Fruit fly (Drosophila melanogaster) whole organism, embryonic: ENCODE results near the gene CG34244.

Experiments used
- Abd-B ChIP-seq: fragments of 200-800 bp; sonication (Bioruptor generic); optimal IDR thresholded peaks from 2 replicates; lab custom pipeline; 2018; ENCODE audit warnings: missing biosample characterization, mild to moderate bottlenecking, missing genetic modification characterization, moderate library complexity
- Atf6 ChIP-seq: fragments of 200-800 bp; sonication (Bioruptor generic); IDR thresholded peaks from 2 replicates; pipeline ENCODE4 v1.3.6; 2022; ENCODE audit warnings: missing biosample characterization, missing genetic modification characterization
- B-H1 ChIP-seq: fragments of 200-800 bp; sonication (Bioruptor generic); IDR thresholded peaks from 3 replicates; pipeline ENCODE4 v1.3.6; 2022; ENCODE audit warnings: missing biosample characterization, missing genetic modification characterization
- Bgb ChIP-seq: fragments of 200-800 bp; sonication (Bioruptor generic); IDR thresholded peaks from 2 replicates; pipeline ENCODE4 v1.3.6; 2022; ENCODE audit warnings: missing biosample characterization, missing genetic modification characterization; ENCODE audit not compliant: partially characterized antibody
- CG10543 ChIP-seq: fragments of 200-800 bp; sonication (Bioruptor generic); optimal IDR thresholded peaks from 3 replicates; lab custom pipeline; 2017; ENCODE audit warnings: missing biosample characterization, mild to moderate bottlenecking, missing genetic modification characterization, moderate library complexity
- CG11504 ChIP-seq: fragments of 200-800 bp; sonication (Bioruptor generic); optimal IDR thresholded peaks from 3 replicates; lab custom pipeline; 2019; ENCODE audit warnings: missing biosample characterization, mild to moderate bottlenecking, missing genetic modification characterization, moderate library complexity
- CG12769 ChIP-seq: fragments of 200-800 bp; sonication (Bioruptor generic); optimal IDR thresholded peaks from 2 replicates; lab custom pipeline; 2019; ENCODE audit warnings: missing biosample characterization, mild to moderate bottlenecking, missing genetic modification characterization, moderate library complexity
- CG13624 ChIP-seq: fragments of 200-800 bp; sonication (Bioruptor generic); optimal IDR thresholded peaks from 2 replicates; lab custom pipeline; 2016; ENCODE audit warnings: missing biosample characterization, missing genetic modification characterization
- CG14050 ChIP-seq: fragments of 200-800 bp; sonication (Bioruptor generic); IDR thresholded peaks from 3 replicates; pipeline ENCODE4 v1.3.6; 2022; ENCODE audit warnings: missing biosample characterization, missing genetic modification characterization
- CG14710 ChIP-seq: fragments of 200-800 bp; sonication (Bioruptor generic); optimal IDR thresholded peaks from 3 replicates; lab custom pipeline; 2019; ENCODE audit warnings: missing biosample characterization, mild to moderate bottlenecking, missing genetic modification characterization, moderate library complexity
- CG15479 ChIP-seq: fragments of 200-800 bp; sonication (Bioruptor generic); optimal IDR thresholded peaks from 3 replicates; lab custom pipeline; 2019; ENCODE audit warnings: missing biosample characterization, mild to moderate bottlenecking, missing genetic modification characterization, moderate library complexity
- CG16863 ChIP-seq: fragments of 200-800 bp; sonication (Bioruptor generic); optimal IDR thresholded peaks from 3 replicates; lab custom pipeline; 2016; ENCODE audit warnings: missing biosample characterization, missing genetic modification characterization
- CG17568 ChIP-seq: fragments of 200-800 bp; sonication (Bioruptor generic); optimal IDR thresholded peaks from 2 replicates; lab custom pipeline; 2018; ENCODE audit warnings: missing biosample characterization, mild to moderate bottlenecking, missing genetic modification characterization, moderate library complexity
- CG2199 ChIP-seq: fragments of 200-800 bp; sonication (Bioruptor generic); IDR thresholded peaks from 3 replicates; pipeline ENCODE4 v1.3.6; 2022; ENCODE audit warnings: missing biosample characterization, missing genetic modification characterization
- CG3163 ChIP-seq: fragments of 200-800 bp; sonication (Bioruptor generic); optimal IDR thresholded peaks from 3 replicates; lab custom pipeline; 2016; ENCODE audit warnings: missing biosample characterization, missing genetic modification characterization
- CG32767 ChIP-seq: fragments of 200-800 bp; sonication (Bioruptor generic); IDR thresholded peaks from 2 replicates; pipeline ENCODE4 v1.3.6; 2022; ENCODE audit warnings: missing biosample characterization, missing genetic modification characterization
- CG4360 ChIP-seq: fragments of 200-800 bp; sonication (Bioruptor generic); IDR thresholded peaks from 2 replicates; pipeline ENCODE4 v1.3.6; 2022; ENCODE audit warnings: missing biosample characterization, missing genetic modification characterization
- CG5180 ChIP-seq: fragments of 200-800 bp; sonication (Bioruptor generic); optimal IDR thresholded peaks from 3 replicates; lab custom pipeline; 2017; ENCODE audit warnings: missing biosample characterization, missing genetic modification characterization, mild to moderate bottlenecking, moderate library complexity, missing genetic modification reagents
- CG6654 ChIP-seq: fragments of 200-800 bp; sonication (Bioruptor generic); optimal IDR thresholded peaks from 2 replicates; lab custom pipeline; 2017; ENCODE audit warnings: missing biosample characterization, mild to moderate bottlenecking, missing genetic modification characterization
- D ChIP-seq, 2 experiments: fragments of 200-800 bp in 1 of 2; fragments of >200 bp in 1 of 2; sonication (Bioruptor generic) in 1 of 2; optimal IDR thresholded peaks; 2 replicates in 1 of 2; 3 replicates in 1 of 2; lab custom pipeline; 2017; ENCODE audit warnings: mild to moderate bottlenecking in 1 of 2, missing biosample characterization in 1 of 2, missing genetic modification characterization in 1 of 2, missing genetic modification reagents in 1 of 2
- H2.0 ChIP-seq: fragments of 200-800 bp; sonication (Bioruptor generic); IDR thresholded peaks from 2 replicates; pipeline ENCODE4 v1.3.6; 2022; ENCODE audit warnings: missing biosample characterization, missing genetic modification characterization
- HmgD ChIP-seq: fragments of 200-800 bp; sonication (Bioruptor generic); optimal IDR thresholded peaks from 3 replicates; lab custom pipeline; 2016; ENCODE audit warnings: missing biosample characterization, missing genetic modification characterization
- Hr39 ChIP-seq: fragments of >200 bp; optimal IDR thresholded peaks from 2 replicates; lab custom pipeline; 2017
- Jarid2 ChIP-seq: fragments of 200-800 bp; sonication (Bioruptor generic); optimal IDR thresholded peaks from 3 replicates; lab custom pipeline; 2017; ENCODE audit warnings: mild to moderate bottlenecking, missing biosample characterization, missing genetic modification reagents, missing genetic modification characterization
- Med ChIP-seq: fragments of 200-800 bp; sonication (Bioruptor generic); peaks from one replicate; lab custom pipeline; 2016; ENCODE audit warnings: missing biosample characterization, missing genetic modification characterization, mild to moderate bottlenecking, inconsistent platforms, moderate library complexity
- Nf-YB ChIP-seq: fragments of 200-800 bp; sonication (Bioruptor generic); optimal IDR thresholded peaks from 3 replicates; lab custom pipeline; 2019; ENCODE audit warnings: missing biosample characterization, mild to moderate bottlenecking, missing genetic modification characterization, moderate library complexity
- Nf-YC ChIP-seq: fragments of 200-800 bp; optimal IDR thresholded peaks from 3 replicates; lab custom pipeline; 2019; ENCODE audit warnings: missing biosample characterization, mild to moderate bottlenecking, missing genetic modification characterization, moderate library complexity
- Spps ChIP-seq: fragments of 200-800 bp; sonication (Bioruptor generic); optimal IDR thresholded peaks from 2 replicates; lab custom pipeline; 2018; ENCODE audit warnings: missing biosample characterization, mild to moderate bottlenecking, missing genetic modification characterization
- Sry-β ChIP-seq: fragments of 200-800 bp; sonication (Bioruptor generic); optimal IDR thresholded peaks from 2 replicates; lab custom pipeline; 2018; ENCODE audit warnings: missing biosample characterization, mild to moderate bottlenecking, missing genetic modification characterization, moderate library complexity
- amos ChIP-seq: fragments of 200-800 bp; sonication (Bioruptor generic); IDR thresholded peaks from 2 replicates; pipeline ENCODE4 v1.3.6; 2022; ENCODE audit warnings: missing biosample characterization, missing genetic modification characterization; ENCODE audit not compliant: partially characterized antibody
- ara ChIP-seq: fragments of 200-800 bp; sonication (Bioruptor generic); IDR thresholded peaks from 2 replicates; pipeline ENCODE4 v1.3.6; 2022; ENCODE audit warnings: missing biosample characterization, missing genetic modification characterization
- caup ChIP-seq: fragments of 200-800 bp; sonication (Bioruptor generic); optimal IDR thresholded peaks from 3 replicates; lab custom pipeline; 2017; ENCODE audit warnings: missing biosample characterization, mild to moderate bottlenecking, missing genetic modification characterization, moderate library complexity; ENCODE audit not compliant: severe bottlenecking
- cg ChIP-seq: fragments of 200-800 bp; sonication (Bioruptor generic); optimal IDR thresholded peaks from 3 replicates; lab custom pipeline; 2019; ENCODE audit warnings: missing biosample characterization, mild to moderate bottlenecking, missing genetic modification characterization, moderate library complexity
- chinmo ChIP-seq: fragments of 200-800 bp; sonication (Bioruptor generic); IDR thresholded peaks from 4 replicates; pipeline ENCODE4 v1.3.6; 2022; ENCODE audit warnings: missing biosample characterization, missing genetic modification characterization; ENCODE audit not compliant: partially characterized antibody
- ci ChIP-seq: fragments of 200-800 bp; sonication (Bioruptor generic); IDR thresholded peaks from 3 replicates; pipeline ENCODE4 v1.3.6; 2022; ENCODE audit warnings: missing biosample characterization, missing genetic modification characterization
- lab ChIP-seq: fragments of 200-800 bp; sonication (Bioruptor generic); optimal IDR thresholded peaks from 3 replicates; lab custom pipeline; 2017; ENCODE audit warnings: missing biosample characterization, missing genetic modification characterization, mild to moderate bottlenecking, moderate library complexity, missing genetic modification reagents
- mirr ChIP-seq: fragments of 200-800 bp; sonication (Bioruptor generic); optimal IDR thresholded peaks from 3 replicates; lab custom pipeline; 2018; ENCODE audit warnings: missing biosample characterization, mild to moderate bottlenecking, missing genetic modification characterization
- oc ChIP-seq: fragments of 200-800 bp; sonication (Bioruptor generic); optimal IDR thresholded peaks from 2 replicates; lab custom pipeline; 2018; ENCODE audit warnings: missing biosample characterization, mild to moderate bottlenecking, missing genetic modification characterization, moderate library complexity
- pros ChIP-seq: fragments of 200-800 bp; sonication (Bioruptor generic); optimal IDR thresholded peaks from 3 replicates; lab custom pipeline; 2019; ENCODE audit warnings: missing biosample characterization, mild to moderate bottlenecking, missing genetic modification characterization, moderate library complexity
- rib ChIP-seq: fragments of 200-800 bp; sonication (Bioruptor generic); IDR thresholded peaks from 2 replicates; pipeline ENCODE4 v1.3.6; 2022; ENCODE audit warnings: missing biosample characterization, missing genetic modification characterization
- row ChIP-seq: fragments of 200-800 bp; sonication (Bioruptor generic); IDR thresholded peaks from 3 replicates; pipeline ENCODE4 v1.3.6; 2022; ENCODE audit warnings: missing biosample characterization, missing genetic modification characterization
- sc ChIP-seq, 3 experiments: fragments of >200 bp in 2 of 3; fragments of 200-800 bp in 1 of 3; sonication (Bioruptor generic) in 1 of 3; optimal IDR thresholded peaks; 2 replicates in 2 of 3; 3 replicates in 1 of 3; lab custom pipeline; 2017; ENCODE audit warnings: mild to moderate bottlenecking in 1 of 3, missing biosample characterization in 1 of 3, missing genetic modification characterization in 1 of 3, missing genetic modification reagents in 1 of 3
- schlank ChIP-seq: fragments of 200-800 bp; sonication (Bioruptor generic); optimal IDR thresholded peaks from 2 replicates; lab custom pipeline; 2018; ENCODE audit warnings: missing biosample characterization, mild to moderate bottlenecking, missing genetic modification characterization
- sd ChIP-seq: fragments of 200-800 bp; sonication (Bioruptor generic); optimal IDR thresholded peaks from 3 replicates; lab custom pipeline; 2018; ENCODE audit warnings: missing biosample characterization, mild to moderate bottlenecking, missing genetic modification characterization, moderate library complexity
- seq ChIP-seq: fragments of 200-800 bp; sonication (Bioruptor generic); IDR thresholded peaks from 2 replicates; pipeline ENCODE4 v1.3.6; 2022; ENCODE audit warnings: missing biosample characterization, missing genetic modification characterization
- sqz ChIP-seq: fragments of 200-800 bp; sonication (Bioruptor generic); optimal IDR thresholded peaks from 3 replicates; lab custom pipeline; 2018; ENCODE audit warnings: missing biosample characterization, mild to moderate bottlenecking, missing genetic modification characterization
- stwl ChIP-seq: fragments of 200-800 bp; sonication (Bioruptor generic); optimal IDR thresholded peaks from 3 replicates; lab custom pipeline; 2018; ENCODE audit warnings: missing biosample characterization, mild to moderate bottlenecking, missing genetic modification characterization, moderate library complexity
- vvl ChIP-seq: fragments of 200-800 bp; sonication (Bioruptor generic); IDR thresholded peaks from 2 replicates; pipeline ENCODE4 v1.3.6; 2022; ENCODE audit warnings: missing biosample characterization, missing genetic modification characterization

Gene CG34244

dm6 chr3L:14200966-14201365 is 34.8 kb downstream of the CG34244 start:
- peak; percentile 39; the same call in 1 of the 2 replicates for TF ChIP-seq amos (GFP tag; lab: Robert Waterston, UW)
- TF ChIP-seq vvl, result peak; percentile 79
- peak; percentile 92 for TF ChIP-seq sqz (GFP tag; lab: Kevin White, UChicago)
- peak; percentile 81 for TF ChIP-seq pros
- peak; percentile 2 for TF ChIP-seq Nf-YB (GFP tag; lab: Kevin White, UChicago)
- no peak for TF ChIP-seq CG14050 (GFP tag; lab: Robert Waterston, UW)
- peak; percentile 71 for TF ChIP-seq Nf-YC (tag; lab: Kevin White, UChicago)
- TF ChIP-seq CG14710 (tag; lab: Kevin White, UChicago), result no peak
- peak; percentile 13 for TF ChIP-seq stwl
- peak; percentile 57 for TF ChIP-seq oc (tag; lab: Kevin White, UChicago)
- TF ChIP-seq Abd-B (GFP tag; lab: Kevin White, UChicago), result no peak
- TF ChIP-seq B-H1 (GFP tag; lab: Robert Waterston, UW), result no peak
- TF ChIP-seq Atf6 (GFP tag; lab: Robert Waterston, UW), result 0 out of 2 replicates have a peak, but pooled peaks have one; percentile 27
- TF ChIP-seq sc (optimal IDR thresholded peaks at IDR 0.05; lab: Kevin White, UChicago), result no peak
- no peak for TF ChIP-seq sc (GFP tag; optimal IDR thresholded peaks at IDR 0.05; lab: Kevin White, UChicago)
- TF ChIP-seq ara (GFP tag; lab: Robert Waterston, UW), result peak; percentile 27; the same call in 1 of the 2 replicates
- TF ChIP-seq CG32767, result peak; percentile 51; the same call in 1 of the 2 replicates
- peak; percentile 32; the same call in 1 of the 3 replicates for TF ChIP-seq row (GFP tag; lab: Robert Waterston, UW)
- peak; percentile 80 for TF ChIP-seq cg (GFP tag; lab: Kevin White, UChicago)
- peak; percentile 93 for TF ChIP-seq sd (tag; lab: Kevin White, UChicago)
- TF ChIP-seq CG3163 (GFP tag; lab: Kevin White, UChicago), result peak; percentile 91
- peak; percentile 32 for TF ChIP-seq mirr (GFP tag; lab: Kevin White, UChicago)
- TF ChIP-seq CG12769, result peak; percentile 44
- TF ChIP-seq ci, result peak; percentile 58; the same call in 2 of the 3 replicates
- peak; percentile 19 for TF ChIP-seq CG13624
- TF ChIP-seq CG16863 (GFP tag; lab: Kevin White, UChicago), result no peak
- no peak for TF ChIP-seq Hr39 (lab: Kevin White, UChicago)
- peak; percentile 62 for TF ChIP-seq Sry-β (GFP tag; lab: Kevin White, UChicago)
- peak; percentile 55 for TF ChIP-seq CG10543 (GFP tag; lab: Kevin White, UChicago)
- no peak for TF ChIP-seq HmgD (GFP tag; lab: Kevin White, UChicago)
- TF ChIP-seq H2.0 (GFP tag; lab: Robert Waterston, UW), result no peak
- TF ChIP-seq schlank, result no peak
- peak; percentile 99 for TF ChIP-seq chinmo
- TF ChIP-seq CG4360 (GFP tag; lab: Robert Waterston, UW), result peak; percentile 7; the same call in 1 of the 2 replicates
- peak; percentile 13 for TF ChIP-seq Jarid2 (GFP tag; lab: Kevin White, UChicago)
- TF ChIP-seq D (optimal IDR thresholded peaks at IDR 0.05; lab: Kevin White, UChicago), result peak; percentile 1
- no peak for TF ChIP-seq D (GFP tag; optimal IDR thresholded peaks at IDR 0.05; lab: Kevin White, UChicago)
- peak; percentile 54 for TF ChIP-seq Med
- peak; percentile 73; the same call in 1 of the 2 replicates for TF ChIP-seq Bgb
- peak; percentile 21 for TF ChIP-seq caup (GFP tag; lab: Kevin White, UChicago)
- TF ChIP-seq CG11504 (tag; lab: Kevin White, UChicago), result peak; percentile 7
- TF ChIP-seq CG6654 (GFP tag; lab: Kevin White, UChicago), result no peak
- no peak for TF ChIP-seq Spps (tag; lab: Kevin White, UChicago)
- TF ChIP-seq CG17568, result peak; percentile 15
- peak; percentile 12 for TF ChIP-seq CG15479 (GFP tag; lab: Kevin White, UChicago)
- TF ChIP-seq rib, result no peak
- peak; percentile 65 for TF ChIP-seq CG5180 (GFP tag; lab: Kevin White, UChicago)
- peak; percentile 14 for TF ChIP-seq lab (GFP tag; lab: Kevin White, UChicago)
- peak; percentile 46; the same call in 1 of the 2 replicates for TF ChIP-seq seq
- peak; percentile 93 for TF ChIP-seq CG2199 (GFP tag; lab: Robert Waterston, UW)
